Fruit fly (Drosophila melanogaster): ENCODE data around the gene CG14218.

The CG14218 gene

DNA sequence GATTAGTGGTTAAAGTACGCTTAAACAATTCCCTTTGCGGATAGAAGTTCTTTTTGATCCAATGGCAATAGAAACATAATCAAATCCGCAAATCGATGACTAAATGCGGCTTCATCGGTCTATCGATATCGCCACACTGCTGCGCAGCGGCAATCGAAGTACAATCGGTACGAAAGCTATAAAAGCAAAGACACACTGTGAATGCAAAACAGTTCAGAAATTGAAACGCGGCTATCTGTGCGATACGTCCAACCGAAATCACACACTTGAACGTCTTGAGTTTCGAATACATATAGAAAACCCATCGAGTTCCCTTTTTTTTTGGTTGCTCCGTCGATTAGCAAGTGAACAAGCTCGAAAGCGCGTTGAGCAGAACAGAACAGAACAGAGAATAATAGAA, 23.2 kb upstream of the CG14218 start, which contains the start of gene CG14207 (continued):
- TF ChIP-seq gcm (GFP tag; optimal IDR thresholded peaks at IDR 0.05) (no peak), stc (GFP tag; IDR thresholded peaks at IDR 0.05) (no peak), CoRest (tag; optimal IDR thresholded peaks at IDR 0.05) (no peak), CG7839 (tag; optimal IDR thresholded peaks at IDR 0.05) (peak; percentile 7), Awh (GFP tag; IDR thresholded peaks at IDR 0.05) (no peak), BtbVII (GFP tag; optimal IDR thresholded peaks at IDR 0.05) (no peak), Elba2 (GFP tag; optimal IDR thresholded peaks at IDR 0.05) (no peak), Doc2 (GFP tag; IDR thresholded peaks at IDR 0.05) (no peak), CG17829 (tag; optimal IDR thresholded peaks at IDR 0.05) (no peak), CG1602 (GFP tag; optimal IDR thresholded peaks at IDR 0.05) (no peak), pho (GFP tag; optimal IDR thresholded peaks at IDR 0.05) (no peak), en (GFP tag; optimal IDR thresholded peaks at IDR 0.05) (no peak), Dll (GFP tag; IDR thresholded peaks at IDR 0.05; ENCODE audit: partially characterized antibody) (peak; percentile 67), lab (GFP tag; optimal IDR thresholded peaks at IDR 0.05) (peak; percentile 14), HHEX (GFP tag; optimal IDR thresholded peaks at IDR 0.05) (peak; percentile 44), CG17328 (GFP tag; IDR thresholded peaks at IDR 0.05) (no peak), da (GFP tag; optimal IDR thresholded peaks at IDR 0.05) (no peak), Mes4 (GFP tag; optimal IDR thresholded peaks at IDR 0.05) (no peak), Sox100B (GFP tag; optimal IDR thresholded peaks at IDR 0.05) (no peak), hth (optimal IDR thresholded peaks at IDR 0.05) (no peak), Antp (GFP tag; optimal IDR thresholded peaks at IDR 0.05) (no peak), Taf1 (GFP tag; IDR thresholded peaks at IDR 0.05) (no peak), TFAM (GFP tag; optimal IDR thresholded peaks at IDR 0.05) (no peak), CG13624 (GFP tag; optimal IDR thresholded peaks at IDR 0.05) (peak; percentile 56), CG1792 (GFP tag; optimal IDR thresholded peaks at IDR 0.05) (no peak), Nf-YB (GFP tag; optimal IDR thresholded peaks at IDR 0.05) (no peak), CG7271 (tag; optimal IDR thresholded peaks at IDR 0.05) (no peak), pzg (GFP tag; optimal IDR thresholded peaks at IDR 0.05) (peak; percentile 51), Doc3 (GFP tag; IDR thresholded peaks at IDR 0.05; ENCODE audit: partially characterized antibody) (peak; percentile 61; the same call in 2 of the 3 replicates), corto (GFP tag; optimal IDR thresholded peaks at IDR 0.05) (no peak), tll (GFP tag; optimal IDR thresholded peaks at IDR 0.05) (no peak), CG7963 (GFP tag; IDR thresholded peaks at IDR 0.05; ENCODE audit: partially characterized antibody) (peak; percentile 87), ase (GFP tag; IDR thresholded peaks at IDR 0.05) (no peak), dmrt99B (tag; optimal IDR thresholded peaks at IDR 0.05) (peak; percentile 16), Gug (GFP tag; IDR thresholded peaks at IDR 0.05) (no peak), D (optimal IDR thresholded peaks at IDR 0.05) (no peak), D (GFP tag; optimal IDR thresholded peaks at IDR 0.05) (no peak), cad (GFP tag; optimal IDR thresholded peaks at IDR 0.05) (no peak), ERR (GFP tag; optimal IDR thresholded peaks at IDR 0.05) (no peak), slbo (GFP tag; IDR thresholded peaks at IDR 0.05) (peak; percentile 41; the same call in 1 of the 2 replicates), bbx (GFP tag; IDR thresholded peaks at IDR 0.05; ENCODE audit: partially characterized antibody) (peak; percentile 80), CG3847 (GFP tag; IDR thresholded peaks at IDR 0.05) (0 out of 2 replicates have a peak, but pooled peaks have one; percentile 15), kay (GFP tag; optimal IDR thresholded peaks at IDR 0.05) (no peak), zfh2 (GFP tag; optimal IDR thresholded peaks at IDR 0.05) (no peak), CG5180 (GFP tag; optimal IDR thresholded peaks at IDR 0.05) (peak; percentile 12), CG1233 (GFP tag; optimal IDR thresholded peaks at IDR 0.05) (no peak), ranshi (GFP tag; IDR thresholded peaks at IDR 0.05) (no peak), Hr3 (GFP tag; optimal IDR thresholded peaks at IDR 0.05) (no peak), Jarid2 (GFP tag; optimal IDR thresholded peaks at IDR 0.05) (peak; percentile 77), CG31365 (tag; optimal IDR thresholded peaks at IDR 0.05) (no peak), CG11723 (GFP tag; optimal IDR thresholded peaks at IDR 0.05) (no peak), usp (GFP tag; optimal IDR thresholded peaks at IDR 0.05) (no peak)

Measured in whole organism, embryonic.